Fruit fly (Drosophila melanogaster) whole organism, embryonic: ENCODE data around the gene CG11550.

Experiments used
- Bteb2 ChIP-seq: fragments of 200-800 bp; sonication (Bioruptor generic); optimal IDR thresholded peaks from 2 replicates; lab custom pipeline; 2016; ENCODE audit warnings: missing biosample characterization, missing genetic modification characterization
- CG10366 ChIP-seq: fragments of 200-800 bp; sonication (Bioruptor generic); IDR thresholded peaks from 2 replicates; pipeline ENCODE4 v1.3.6; 2022; ENCODE audit warnings: missing biosample characterization, missing genetic modification characterization
- CG11247 ChIP-seq: fragments of 200-800 bp; sonication (Bioruptor generic); IDR thresholded peaks from 2 replicates; pipeline ENCODE4 v1.3.6; 2022; ENCODE audit warnings: missing biosample characterization, missing genetic modification characterization
- CG12299 ChIP-seq: fragments of 200-800 bp; sonication (Bioruptor generic); optimal IDR thresholded peaks from 2 replicates; lab custom pipeline; 2018; ENCODE audit warnings: missing biosample characterization, mild to moderate bottlenecking, missing genetic modification characterization
- CG12942 ChIP-seq: fragments of 200-800 bp; sonication (Bioruptor generic); optimal IDR thresholded peaks from 3 replicates; lab custom pipeline; 2016; ENCODE audit warnings: missing biosample characterization, missing genetic modification characterization
- CG14050 ChIP-seq: fragments of 200-800 bp; sonication (Bioruptor generic); IDR thresholded peaks from 3 replicates; pipeline ENCODE4 v1.3.6; 2022; ENCODE audit warnings: missing biosample characterization, missing genetic modification characterization
- CG17328 ChIP-seq: fragments of 200-800 bp; sonication (Bioruptor generic); IDR thresholded peaks from 2 replicates; pipeline ENCODE4 v1.3.6; 2022; ENCODE audit warnings: missing biosample characterization, missing genetic modification characterization
- CG17612 ChIP-seq: fragments of 200-800 bp; sonication (Bioruptor generic); IDR thresholded peaks from 2 replicates; pipeline ENCODE4 v1.3.6; 2022; ENCODE audit warnings: missing biosample characterization, missing genetic modification characterization
- CG2678 ChIP-seq: fragments of 200-800 bp; sonication (Bioruptor generic); optimal IDR thresholded peaks from 3 replicates; lab custom pipeline; 2019; ENCODE audit warnings: missing biosample characterization, mild to moderate bottlenecking, missing genetic modification characterization, moderate library complexity
- CG3163 ChIP-seq: fragments of 200-800 bp; sonication (Bioruptor generic); optimal IDR thresholded peaks from 3 replicates; lab custom pipeline; 2016; ENCODE audit warnings: missing biosample characterization, missing genetic modification characterization
- CG3995 ChIP-seq: fragments of 200-800 bp; sonication (Bioruptor generic); optimal IDR thresholded peaks from 3 replicates; lab custom pipeline; 2016; ENCODE audit warnings: missing biosample characterization, missing genetic modification characterization
- CG4328 ChIP-seq: fragments of 200-800 bp; sonication (Bioruptor generic); optimal IDR thresholded peaks from 3 replicates; lab custom pipeline; 2017; ENCODE audit warnings: missing biosample characterization, missing genetic modification reagents, missing genetic modification characterization
- CG4360 ChIP-seq: fragments of 200-800 bp; sonication (Bioruptor generic); IDR thresholded peaks from 2 replicates; pipeline ENCODE4 v1.3.6; 2022; ENCODE audit warnings: missing biosample characterization, missing genetic modification characterization
- CG43689 ChIP-seq: fragments of 200-800 bp; sonication (Bioruptor generic); IDR thresholded peaks from 2 replicates; pipeline ENCODE4 v1.3.6; 2022; ENCODE audit warnings: missing biosample characterization, missing genetic modification characterization
- CG4617 ChIP-seq: fragments of 200-800 bp; sonication (Bioruptor generic); optimal IDR thresholded peaks from 3 replicates; lab custom pipeline; 2016; ENCODE audit warnings: missing biosample characterization, missing genetic modification characterization, borderline replicate concordance
- CG7963 ChIP-seq: fragments of 200-800 bp; sonication (Bioruptor generic); IDR thresholded peaks from 3 replicates; pipeline ENCODE4 v1.3.6; 2022; ENCODE audit warnings: missing biosample characterization, missing genetic modification characterization; ENCODE audit not compliant: partially characterized antibody
- Chrac-16 ChIP-seq: fragments of 200-800 bp; sonication (Bioruptor generic); optimal IDR thresholded peaks from 3 replicates; lab custom pipeline; 2016; ENCODE audit warnings: missing biosample characterization, missing genetic modification characterization
- Gsc ChIP-seq: fragments of 200-800 bp; sonication (Bioruptor generic); IDR thresholded peaks from 2 replicates; pipeline ENCODE4 v1.3.6; 2022; ENCODE audit warnings: missing biosample characterization, missing genetic modification characterization
- Gug ChIP-seq: fragments of 200-800 bp; sonication (Bioruptor generic); IDR thresholded peaks from 4 replicates; pipeline ENCODE4 v1.3.6; 2022; ENCODE audit warnings: missing biosample characterization, missing genetic modification characterization
- Hr39 ChIP-seq: fragments of >200 bp; optimal IDR thresholded peaks from 2 replicates; lab custom pipeline; 2017
- Hr78 ChIP-seq, 2 experiments: fragments of 200-800 bp in 1 of 2; fragments of >200 bp in 1 of 2; sonication (Bioruptor generic) in 1 of 2; optimal IDR thresholded peaks; 2 replicates each; lab custom pipeline; 2017 to 2019; ENCODE audit warnings: missing biosample characterization in 2 of 2, missing genetic modification characterization in 2 of 2, mild to moderate bottlenecking in 1 of 2, moderate library complexity in 1 of 2
- MBD-R2 ChIP-seq: fragments of 200-800 bp; sonication (Bioruptor generic); IDR thresholded peaks from 2 replicates; pipeline ENCODE4 v1.3.6; 2022; ENCODE audit warnings: missing biosample characterization, missing genetic modification characterization
- NFAT ChIP-seq: fragments of 200-800 bp; sonication (Bioruptor generic); IDR thresholded peaks from 2 replicates; pipeline ENCODE4 v1.3.6; 2022; ENCODE audit warnings: missing biosample characterization, missing genetic modification characterization
- NK7.1 ChIP-seq: fragments of 200-800 bp; sonication (Bioruptor generic); optimal IDR thresholded peaks from 3 replicates; lab custom pipeline; 2016; ENCODE audit warnings: missing biosample characterization, missing genetic modification characterization
- PHDP ChIP-seq: fragments of 200-800 bp; sonication (Bioruptor generic); optimal IDR thresholded peaks from 3 replicates; lab custom pipeline; 2018; ENCODE audit warnings: missing biosample characterization, mild to moderate bottlenecking, missing genetic modification characterization, moderate library complexity
- Usf ChIP-seq: fragments of 200-800 bp; sonication (Bioruptor generic); optimal IDR thresholded peaks from 2 replicates; lab custom pipeline; 2017; ENCODE audit warnings: missing genotype, missing biosample characterization, missing genetic modification characterization
- ase ChIP-seq: fragments of 200-800 bp; sonication (Bioruptor generic); IDR thresholded peaks from 3 replicates; pipeline ENCODE4 v1.3.6; 2022; ENCODE audit warnings: missing biosample characterization, missing genetic modification characterization
- ato ChIP-seq: fragments of 200-800 bp; sonication (Bioruptor generic); IDR thresholded peaks from 2 replicates; pipeline ENCODE4 v1.3.6; 2022; ENCODE audit warnings: missing biosample characterization, missing genetic modification characterization; ENCODE audit not compliant: partially characterized antibody
- az2 ChIP-seq: fragments of 200-800 bp; sonication (Bioruptor generic); optimal IDR thresholded peaks from 3 replicates; lab custom pipeline; 2016; ENCODE audit warnings: missing biosample characterization, missing genetic modification characterization
- bcd ChIP-seq: fragments of 200-800 bp; sonication (Bioruptor generic); optimal IDR thresholded peaks from 2 replicates; lab custom pipeline; 2017; ENCODE audit warnings: missing biosample characterization, mild to moderate bottlenecking, missing genetic modification characterization
- crol ChIP-seq: fragments of 200-800 bp; sonication (Bioruptor generic); IDR thresholded peaks from 2 replicates; pipeline ENCODE4 v1.3.6; 2022; ENCODE audit warnings: missing biosample characterization, missing genetic modification characterization
- ems ChIP-seq: fragments of 200-800 bp; sonication (Bioruptor generic); optimal IDR thresholded peaks from 3 replicates; lab custom pipeline; 2016; ENCODE audit warnings: missing biosample characterization, missing genetic modification characterization
- ewg ChIP-seq: fragments of 200-800 bp; sonication (Bioruptor generic); optimal IDR thresholded peaks from 3 replicates; lab custom pipeline; 2017; ENCODE audit warnings: mild to moderate bottlenecking, missing biosample characterization, missing genetic modification reagents, missing genetic modification characterization
- gsb-n ChIP-seq: fragments of 200-800 bp; sonication (Bioruptor generic); optimal IDR thresholded peaks from 3 replicates; lab custom pipeline; 2018; ENCODE audit warnings: missing biosample characterization, mild to moderate bottlenecking, missing genetic modification characterization
- ind ChIP-seq: fragments of 200-800 bp; sonication (Bioruptor generic); optimal IDR thresholded peaks from 3 replicates; lab custom pipeline; 2016; ENCODE audit warnings: missing biosample characterization, missing genetic modification characterization
- kah ChIP-seq: fragments of 200-800 bp; sonication (Bioruptor generic); optimal IDR thresholded peaks from 2 replicates; lab custom pipeline; 2018; ENCODE audit warnings: missing biosample characterization, mild to moderate bottlenecking, missing genetic modification characterization
- kay ChIP-seq: fragments of 200-800 bp; sonication (Bioruptor generic); optimal IDR thresholded peaks from 2 replicates; lab custom pipeline; 2016; ENCODE audit warnings: missing biosample characterization, missing genetic modification characterization
- ken ChIP-seq: fragments of 200-800 bp; sonication (Bioruptor generic); IDR thresholded peaks from 3 replicates; pipeline ENCODE4 v1.3.6; 2022; ENCODE audit warnings: missing biosample characterization, missing genetic modification characterization
- lov ChIP-seq, 2 experiments: fragments of 200-800 bp in 1 of 2; fragments of >200 bp in 1 of 2; sonication (Bioruptor generic) in 1 of 2; IDR thresholded peaks in 1 of 2; optimal IDR thresholded peaks in 1 of 2; 2 replicates in 1 of 2; 3 replicates in 1 of 2; pipeline versions ENCODE4 v1.3.6 to Lab custom; 2017 to 2022; ENCODE audit warnings: missing biosample characterization in 1 of 2, missing genetic modification characterization in 1 of 2
- luna ChIP-seq: fragments of 200-800 bp; sonication (Bioruptor generic); optimal IDR thresholded peaks from 2 replicates; lab custom pipeline; 2016; ENCODE audit warnings: missing biosample characterization, missing genetic modification characterization
- ranshi ChIP-seq: fragments of 200-800 bp; sonication (Bioruptor generic); IDR thresholded peaks from 2 replicates; pipeline ENCODE4 v1.3.6; 2022; ENCODE audit warnings: missing biosample characterization, missing genetic modification characterization
- repo ChIP-seq: fragments of 200-800 bp; sonication (Bioruptor generic); optimal IDR thresholded peaks from 2 replicates; lab custom pipeline; 2016; ENCODE audit warnings: missing biosample characterization, missing genetic modification characterization
- rib ChIP-seq: fragments of 200-800 bp; sonication (Bioruptor generic); IDR thresholded peaks from 2 replicates; pipeline ENCODE4 v1.3.6; 2022; ENCODE audit warnings: missing biosample characterization, missing genetic modification characterization
- row ChIP-seq: fragments of 200-800 bp; sonication (Bioruptor generic); IDR thresholded peaks from 3 replicates; pipeline ENCODE4 v1.3.6; 2022; ENCODE audit warnings: missing biosample characterization, missing genetic modification characterization
- shn ChIP-seq: fragments of 200-800 bp; sonication (Bioruptor generic); optimal IDR thresholded peaks from 3 replicates; lab custom pipeline; 2016; ENCODE audit warnings: missing biosample characterization, missing genetic modification characterization
- slp2 ChIP-seq: fragments of 200-800 bp; sonication (Bioruptor generic); optimal IDR thresholded peaks from 2 replicates; lab custom pipeline; 2016; ENCODE audit warnings: missing biosample characterization, missing genetic modification characterization
- tin ChIP-seq: fragments of 200-800 bp; sonication (Bioruptor generic); optimal IDR thresholded peaks from 3 replicates; lab custom pipeline; 2016; ENCODE audit warnings: missing biosample characterization, missing genetic modification characterization
- toy ChIP-seq: fragments of 200-800 bp; sonication (Bioruptor generic); IDR thresholded peaks from 2 replicates; pipeline ENCODE4 v1.3.6; 2022; ENCODE audit warnings: missing biosample characterization, missing genetic modification characterization
- trh ChIP-seq: fragments of 200-800 bp; sonication (Bioruptor generic); optimal IDR thresholded peaks from 2 replicates; lab custom pipeline; 2016; ENCODE audit warnings: missing biosample characterization, missing genetic modification characterization
- vnd ChIP-seq: fragments of 200-800 bp; sonication (Bioruptor generic); IDR thresholded peaks from 3 replicates; pipeline ENCODE4 v1.3.6; 2022; ENCODE audit warnings: missing biosample characterization, missing genetic modification characterization; ENCODE audit not compliant: partially characterized antibody

The CG11550 gene

DNA sequence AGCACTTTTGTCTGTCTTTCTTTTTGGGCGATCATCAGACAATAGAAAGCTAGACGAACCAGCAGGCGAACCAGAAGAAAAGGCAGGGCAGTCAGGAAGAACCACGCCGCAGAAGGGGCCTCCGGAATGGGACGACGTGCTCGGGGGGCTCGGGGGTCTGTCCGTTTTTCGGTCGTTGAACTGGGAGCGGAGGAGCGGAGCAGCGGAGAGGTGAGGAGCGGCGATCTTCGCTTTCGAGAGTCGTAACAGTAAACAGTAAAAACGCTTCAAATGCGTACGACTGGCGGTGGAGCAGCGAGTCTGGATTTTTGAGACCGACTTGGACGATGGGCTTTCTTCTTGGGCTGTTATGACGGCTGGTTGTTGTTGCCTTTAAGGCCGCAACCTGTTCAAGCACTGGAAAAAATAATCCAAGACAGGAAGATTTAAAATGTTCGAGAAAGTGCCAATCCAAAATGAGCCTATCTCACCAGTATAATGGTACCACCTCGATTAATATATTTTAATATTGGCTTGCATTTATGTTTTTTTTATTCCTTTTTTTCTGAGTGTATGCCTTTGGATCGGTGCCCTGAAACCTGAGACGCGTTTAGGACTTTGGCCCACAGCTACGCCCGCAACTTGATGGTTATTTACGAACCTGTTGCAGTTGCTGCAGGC lies 7.1 kb upstream of the CG11550 start (continued):
- TF ChIP-seq CG12299 (tag; lab: Kevin White, UChicago) (peak; percentile 61), CG10366 (peak; percentile 79), CG17612 (GFP tag; lab: Robert Waterston, UW) (peak; percentile 37; the same call in 1 of the 2 replicates), Chrac-16 (GFP tag; lab: Kevin White, UChicago) (peak; percentile 91), ems (GFP tag; lab: Kevin White, UChicago) (peak; percentile 82), trh (peak; percentile 78), bcd (GFP tag; lab: Kevin White, UChicago) (peak; percentile 81), Bteb2 (GFP tag; lab: Kevin White, UChicago) (peak; percentile 61), ranshi (peak; percentile 80), NFAT (GFP tag; lab: Robert Waterston, UW) (peak; percentile 46; the same call in 1 of the 2 replicates), kah (GFP tag; lab: Kevin White, UChicago) (peak; percentile 77), gsb-n (tag; lab: Kevin White, UChicago) (peak; percentile 95), CG4360 (GFP tag; lab: Robert Waterston, UW) (peak; percentile 83), ato (no peak), ken (peak; percentile 92), lov (optimal IDR thresholded peaks at IDR 0.05; lab: Kevin White, UChicago) (no peak), lov (GFP tag; IDR thresholded peaks at IDR 0.05; lab: Robert Waterston, UW) (peak; percentile 87), crol (GFP tag; lab: Robert Waterston, UW) (peak; percentile 99), PHDP (tag; lab: Kevin White, UChicago) (peak; percentile 78), kay (GFP tag; lab: Kevin White, UChicago) (peak; percentile 45), az2 (GFP tag; lab: Kevin White, UChicago) (peak; percentile 92), CG7963 (GFP tag; lab: Robert Waterston, UW) (no peak), row (GFP tag; lab: Robert Waterston, UW) (peak; percentile 79), CG11247 (GFP tag; lab: Robert Waterston, UW) (no peak), slp2 (GFP tag; lab: Kevin White, UChicago) (peak; percentile 81), vnd (GFP tag; lab: Robert Waterston, UW) (no peak), CG14050 (peak; percentile 60; the same call in 2 of the 3 replicates), CG17328 (GFP tag; lab: Robert Waterston, UW) (peak; percentile 93), CG43689 (no peak), Gsc (peak; percentile 75), NK7.1 (no peak), Hr39 (lab: Kevin White, UChicago) (no peak), CG2678 (tag; lab: Kevin White, UChicago) (peak; percentile 88), ind (GFP tag; lab: Kevin White, UChicago) (peak; percentile 83), Hr78 (GFP tag; optimal IDR thresholded peaks at IDR 0.05; lab: Kevin White, UChicago) (no peak), ewg (GFP tag; lab: Kevin White, UChicago) (peak; percentile 84), CG4328 (GFP tag; lab: Kevin White, UChicago) (peak; percentile 67), CG3995 (GFP tag; lab: Kevin White, UChicago) (no peak), CG3163 (peak; percentile 49), Gug (peak; percentile 71; the same call in 2 of the 4 replicates), ase (GFP tag; lab: Robert Waterston, UW) (peak; percentile 69; the same call in 1 of the 3 replicates), tin (GFP tag; lab: Kevin White, UChicago) (peak; percentile 92), CG12942 (GFP tag; lab: Kevin White, UChicago) (peak; percentile 84), rib (no peak), luna (no peak), CG4617 (GFP tag; lab: Kevin White, UChicago) (peak; percentile 73), Usf (peak; percentile 85), toy (GFP tag; lab: Robert Waterston, UW) (no peak), repo (peak; percentile 75), MBD-R2 (GFP tag; lab: Robert Waterston, UW) (peak; percentile 35; the same call in 1 of the 2 replicates), shn (GFP tag; lab: Kevin White, UChicago) (peak; percentile 72)
